Comparison of ENCODE assay signal across 2 fruit fly cellular contexts in genomic region chr3L:2818784-2819183, dm6.
TF ChIP-seq lines count a peak whose summit lies in the region.

No protein-coding gene starts in this region.

- TF ChIP-seq CTCF in whole organism, embryonic (GFP tag; optimal IDR thresholded peaks at IDR 0.05; lab: Kevin White, UChicago), result no peak

TF ChIP-seq in whole organism, embryonic, 481 proteins besides CTCF, POLR2A, EP300 and RAD21:
- peak; percentile 13 for TF ChIP-seq Med (GFP tag; lab: Kevin White, UChicago)
- no peak for TF ChIP-seq gro (GFP tag; optimal IDR thresholded peaks at IDR 0.05; lab: Kevin White, UChicago)
- TF ChIP-seq Drgx (GFP tag; IDR thresholded peaks at IDR 0.05; lab: Robert Waterston, UW), result peak; percentile 45

TF ChIP-seq in whole organism, prepupa, 60 proteins besides CTCF, POLR2A, EP300 and RAD21:
- TF ChIP-seq CG7368 (GFP tag; optimal IDR thresholded peaks at IDR 0.05; lab: Kevin White, UChicago) (no peak), spab (GFP tag; optimal IDR thresholded peaks at IDR 0.05; lab: Kevin White, UChicago) (no peak), CG8119 (GFP tag; IDR thresholded peaks at IDR 0.05; lab: Robert Waterston, UW) (no peak), CG6854 (GFP tag; optimal IDR thresholded peaks at IDR 0.05; lab: Kevin White, UChicago) (no peak), achi (GFP tag; optimal IDR thresholded peaks at IDR 0.05; lab: Kevin White, UChicago) (no peak), CG11902 (GFP tag; optimal IDR thresholded peaks at IDR 0.05; lab: Kevin White, UChicago) (no peak), esn (GFP tag; optimal IDR thresholded peaks at IDR 0.05; lab: Kevin White, UChicago) (peak; percentile 6), Eip75B (GFP tag; optimal IDR thresholded peaks at IDR 0.05; lab: Kevin White, UChicago) (no peak), CG32006 (GFP tag; optimal IDR thresholded peaks at IDR 0.05; lab: Kevin White, UChicago) (peak; percentile 27), dsx (GFP tag; optimal IDR thresholded peaks at IDR 0.05; lab: Kevin White, UChicago; ENCODE audit: poor library complexity, severe bottlenecking) (peak; percentile 93)
